Worm (Caenorhabditis elegans): ENCODE data around the gene grl-29.

DNA sequence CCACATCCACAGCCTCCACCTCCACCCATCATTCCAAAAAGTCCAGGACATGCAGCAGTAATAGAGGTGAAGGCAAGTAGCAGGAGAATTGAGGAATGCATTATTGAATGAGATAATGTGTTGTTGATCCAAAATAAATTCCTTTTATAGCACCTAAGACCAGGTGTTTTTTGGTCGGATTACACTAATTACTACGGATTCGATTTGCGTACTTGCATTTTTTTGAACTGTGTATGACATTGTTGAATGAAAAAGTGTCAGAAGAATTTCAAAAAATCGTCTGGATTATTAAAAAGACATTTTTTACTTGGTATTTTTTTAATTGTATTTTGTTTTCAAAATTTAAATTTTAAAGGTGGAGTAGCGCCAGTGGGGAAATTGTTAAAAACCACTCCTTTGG is 3.3 kb downstream of the grl-29 start, which contains the start of gene grl-28:
- TF ChIP-seq ceh-9 (tag; optimal IDR thresholded peaks at IDR 0.05) (no peak), ama-1 (optimal IDR thresholded peaks at IDR 0.05) (no peak), hlh-30 (tag; optimal IDR thresholded peaks at IDR 0.05; ENCODE audit: insufficient read depth) (no peak), pha-4 (tag; optimal IDR thresholded peaks at IDR 0.05) (no peak), unc-55 (GFP tag; optimal IDR thresholded peaks at IDR 0.05) (no peak), tbx-2 (tag; optimal IDR thresholded peaks at IDR 0.05) (no peak), pat-9 (tag; optimal IDR thresholded peaks at IDR 0.05) (no peak), unc-42 (tag; optimal IDR thresholded peaks at IDR 0.05) (no peak), nfya-1 (tag; optimal IDR thresholded peaks at IDR 0.05) (no peak), madf-2 (tag; optimal IDR thresholded peaks at IDR 0.05) (no peak), elt-2 (tag; optimal IDR thresholded peaks at IDR 0.05) (no peak), dmd-4 (tag; optimal IDR thresholded peaks at IDR 0.05; ENCODE audit: borderline replicate concordance) (no peak)

Data from whole organism, late embryonic.